Fruit fly (Drosophila melanogaster) whole organism, wandering third instar larva: ENCODE data around the gene primo-1.

ENCODE experiments used
- Dfd ChIP-seq: fragments of >200 bp; optimal IDR thresholded peaks from 2 replicates; lab custom pipeline; 2017; ENCODE audit warnings: missing biosample characterization, missing genetic modification characterization
- Hr83 ChIP-seq: fragments of 200-300 bp; sonication (Bioruptor generic); optimal IDR thresholded peaks from 2 replicates; lab custom pipeline; 2016; ENCODE audit warnings: missing biosample characterization, mild to moderate bottlenecking, missing genetic modification characterization, moderate library complexity; ENCODE audit not compliant: poor library complexity, severe bottlenecking
- Myc ChIP-seq: fragments of >200 bp; optimal IDR thresholded peaks from 2 replicates; lab custom pipeline; 2017
- br ChIP-seq: fragments of 200-800 bp; sonication (Bioruptor generic); optimal IDR thresholded peaks from 2 replicates; lab custom pipeline; 2016; ENCODE audit warnings: missing biosample characterization, missing genetic modification characterization
- dmrt93B ChIP-seq: fragments of 200-800 bp; sonication (Bioruptor generic); optimal IDR thresholded peaks from 2 replicates; lab custom pipeline; 2018; ENCODE audit warnings: missing biosample characterization, mild to moderate bottlenecking, missing genetic modification characterization
- fru ChIP-seq: fragments of 200-800 bp; sonication (Bioruptor generic); optimal IDR thresholded peaks from 3 replicates; lab custom pipeline; 2016; ENCODE audit warnings: missing biosample characterization, mild to moderate bottlenecking, missing genetic modification characterization
- psq ChIP-seq: fragments of 200-800 bp; sonication (Bioruptor generic); optimal IDR thresholded peaks from 3 replicates; lab custom pipeline; 2017; ENCODE audit warnings: missing biosample characterization, mild to moderate bottlenecking, missing genetic modification characterization, moderate library complexity
- rgr ChIP-seq: fragments of 200-800 bp; sonication (Bioruptor generic); optimal IDR thresholded peaks from 3 replicates; lab custom pipeline; 2016; ENCODE audit warnings: missing biosample characterization, mild to moderate bottlenecking, missing genetic modification characterization

dm6 chr3R:13676137-13677086, 35.2 kb downstream of the primo-1 start, which contains the start of the genes Lkb1 and CG9588:
- TF ChIP-seq fru (GFP tag; lab: Kevin White, UChicago) (peak; percentile 69), psq (GFP tag; lab: Kevin White, UChicago) (peak; percentile 56), Hr83 (peak; percentile 53), Myc (lab: Kevin White, UChicago) (no peak), dmrt93B (no peak), Dfd (no peak), br (GFP tag; lab: Kevin White, UChicago) (peak; percentile 66), rgr (GFP tag; lab: Kevin White, UChicago) (peak; percentile 62)
